Fruit fly (Drosophila melanogaster) whole organism, embryonic: Measurements from ENCODE around the gene se.

Experiments
- Asciz ChIP-seq: fragments of 200-800 bp; sonication (Bioruptor generic); optimal IDR thresholded peaks from 2 replicates; lab custom pipeline; 2017; ENCODE audit warnings: missing biosample characterization, mild to moderate bottlenecking, missing genetic modification characterization, missing genetic modification reagents
- CG10274 ChIP-seq: fragments of 200-800 bp; sonication (Bioruptor generic); optimal IDR thresholded peaks from 3 replicates; lab custom pipeline; 2017; ENCODE audit warnings: missing biosample characterization, mild to moderate bottlenecking, missing genetic modification characterization
- CG10366 ChIP-seq: fragments of 200-800 bp; sonication (Bioruptor generic); IDR thresholded peaks from 2 replicates; pipeline ENCODE4 v1.3.6; 2022; ENCODE audit warnings: missing biosample characterization, missing genetic modification characterization
- CG11247 ChIP-seq: fragments of 200-800 bp; sonication (Bioruptor generic); IDR thresholded peaks from 2 replicates; pipeline ENCODE4 v1.3.6; 2022; ENCODE audit warnings: missing biosample characterization, missing genetic modification characterization
- CG12219 ChIP-seq: fragments of 200-800 bp; sonication (Bioruptor generic); optimal IDR thresholded peaks from 3 replicates; lab custom pipeline; 2018; ENCODE audit warnings: missing biosample characterization, mild to moderate bottlenecking, missing genetic modification characterization
- CG13123 ChIP-seq: fragments of 200-800 bp; sonication (Bioruptor generic); optimal IDR thresholded peaks from 2 replicates; lab custom pipeline; 2016; ENCODE audit warnings: missing biosample characterization, missing genetic modification characterization
- CG14014 ChIP-seq: fragments of 200-800 bp; sonication (Bioruptor generic); IDR thresholded peaks from 2 replicates; pipeline ENCODE4 v1.3.6; 2022; ENCODE audit warnings: missing biosample characterization, missing genetic modification characterization
- CG16779 ChIP-seq: fragments of 200-800 bp; sonication (Bioruptor generic); IDR thresholded peaks from 2 replicates; pipeline ENCODE4 v1.3.6; 2022; ENCODE audit warnings: missing biosample characterization, missing genetic modification characterization
- CG18599 ChIP-seq: fragments of 200-800 bp; sonication (Bioruptor generic); optimal IDR thresholded peaks from 3 replicates; lab custom pipeline; 2017; ENCODE audit warnings: missing biosample characterization, missing genetic modification characterization, mild to moderate bottlenecking, moderate library complexity, missing genetic modification reagents
- CG2889 ChIP-seq: fragments of 200-800 bp; sonication (Bioruptor generic); IDR thresholded peaks from 3 replicates; pipeline ENCODE4 v1.3.6; 2022; ENCODE audit warnings: missing biosample characterization, missing genetic modification characterization
- CG30020 ChIP-seq: fragments of 200-800 bp; optimal IDR thresholded peaks from 2 replicates; lab custom pipeline; 2019; ENCODE audit warnings: missing biosample characterization, mild to moderate bottlenecking, missing genetic modification characterization, moderate library complexity
- CG30431 ChIP-seq: fragments of 200-800 bp; sonication (Bioruptor generic); optimal IDR thresholded peaks from 2 replicates; lab custom pipeline; 2017; ENCODE audit warnings: missing biosample characterization, missing genetic modification characterization
- CG33557 ChIP-seq: fragments of 200-800 bp; sonication (Bioruptor generic); optimal IDR thresholded peaks from 2 replicates; lab custom pipeline; 2019; ENCODE audit warnings: missing biosample characterization, mild to moderate bottlenecking, missing genetic modification characterization, moderate library complexity
- CG4282 ChIP-seq: fragments of 200-800 bp; sonication (Bioruptor generic); optimal IDR thresholded peaks from 2 replicates; lab custom pipeline; 2016; ENCODE audit warnings: missing biosample characterization, missing genetic modification characterization
- CG4360 ChIP-seq: fragments of 200-800 bp; sonication (Bioruptor generic); IDR thresholded peaks from 2 replicates; pipeline ENCODE4 v1.3.6; 2022; ENCODE audit warnings: missing biosample characterization, missing genetic modification characterization
- CG6654 ChIP-seq: fragments of 200-800 bp; sonication (Bioruptor generic); optimal IDR thresholded peaks from 2 replicates; lab custom pipeline; 2017; ENCODE audit warnings: missing biosample characterization, mild to moderate bottlenecking, missing genetic modification characterization
- CG7786 ChIP-seq: fragments of 200-800 bp; sonication (Bioruptor generic); optimal IDR thresholded peaks from 2 replicates; lab custom pipeline; 2016; ENCODE audit warnings: missing biosample characterization, missing genetic modification characterization
- CG7928 ChIP-seq: fragments of 200-800 bp; sonication (Bioruptor generic); optimal IDR thresholded peaks from 2 replicates; lab custom pipeline; 2017; ENCODE audit warnings: missing biosample characterization, mild to moderate bottlenecking, missing genetic modification characterization
- CG9817 ChIP-seq: fragments of 200-800 bp; sonication (Bioruptor generic); optimal IDR thresholded peaks from 2 replicates; lab custom pipeline; 2018; ENCODE audit warnings: missing biosample characterization, mild to moderate bottlenecking, missing genetic modification characterization, moderate library complexity
- Dad ChIP-seq: fragments of 200-800 bp; sonication (Bioruptor generic); optimal IDR thresholded peaks from 3 replicates; lab custom pipeline; 2016; ENCODE audit warnings: missing biosample characterization, missing genetic modification characterization
- Deaf1 ChIP-seq: fragments of 200-800 bp; optimal IDR thresholded peaks from 3 replicates; lab custom pipeline; 2019; ENCODE audit warnings: missing biosample characterization, mild to moderate bottlenecking, missing genetic modification characterization, moderate library complexity
- Dp ChIP-seq: fragments of 200-800 bp; sonication (Bioruptor generic); optimal IDR thresholded peaks from 2 replicates; lab custom pipeline; 2018; ENCODE audit warnings: missing biosample characterization, mild to moderate bottlenecking, missing genetic modification characterization, moderate library complexity
- E2f1 ChIP-seq: fragments of 200-800 bp; sonication (Bioruptor generic); IDR thresholded peaks from 2 replicates; pipeline ENCODE4 v1.3.6; 2022; ENCODE audit warnings: missing biosample characterization, missing genetic modification characterization
- HLH3B ChIP-seq: fragments of 200-800 bp; sonication (Bioruptor generic); IDR thresholded peaks from 2 replicates; pipeline ENCODE4 v1.3.6; 2022; ENCODE audit warnings: missing biosample characterization, missing genetic modification characterization
- Hmx ChIP-seq: fragments of 200-800 bp; sonication (Bioruptor generic); optimal IDR thresholded peaks from 2 replicates; lab custom pipeline; 2016; ENCODE audit warnings: missing biosample characterization, missing genetic modification characterization
- Max ChIP-seq: fragments of 200-800 bp; sonication (Bioruptor generic); optimal IDR thresholded peaks from 2 replicates; lab custom pipeline; 2016; ENCODE audit warnings: missing biosample characterization, mild to moderate bottlenecking, missing genetic modification characterization
- Meics ChIP-seq: fragments of 200-800 bp; sonication (Bioruptor generic); optimal IDR thresholded peaks from 2 replicates; lab custom pipeline; 2017; ENCODE audit warnings: missing biosample characterization, mild to moderate bottlenecking, missing genetic modification characterization
- Scr ChIP-seq: fragments of 200-800 bp; sonication (Bioruptor generic); IDR thresholded peaks from 2 replicates; pipeline ENCODE4 v1.3.6; 2022; ENCODE audit warnings: missing biosample characterization, missing genetic modification characterization; ENCODE audit not compliant: partially characterized antibody
- Side ChIP-seq: fragments of 200-800 bp; sonication (Bioruptor generic); optimal IDR thresholded peaks from 2 replicates; lab custom pipeline; 2016; ENCODE audit warnings: missing biosample characterization, missing genetic modification characterization
- Sox100B ChIP-seq: fragments of 200-800 bp; sonication (Bioruptor generic); optimal IDR thresholded peaks from 3 replicates; lab custom pipeline; 2018; ENCODE audit warnings: missing biosample characterization, mild to moderate bottlenecking, missing genetic modification characterization
- Sry-β ChIP-seq: fragments of 200-800 bp; sonication (Bioruptor generic); optimal IDR thresholded peaks from 2 replicates; lab custom pipeline; 2018; ENCODE audit warnings: missing biosample characterization, mild to moderate bottlenecking, missing genetic modification characterization, moderate library complexity
- YL-1 ChIP-seq: fragments of 200-800 bp; sonication (Bioruptor generic); optimal IDR thresholded peaks from 3 replicates; lab custom pipeline; 2017; ENCODE audit warnings: missing biosample characterization, mild to moderate bottlenecking, missing genetic modification characterization
- aop ChIP-seq: fragments of 200-800 bp; sonication (Bioruptor generic); IDR thresholded peaks from 2 replicates; pipeline ENCODE4 v1.3.6; 2022; ENCODE audit warnings: missing biosample characterization, missing genetic modification characterization
- az2 ChIP-seq: fragments of 200-800 bp; sonication (Bioruptor generic); optimal IDR thresholded peaks from 3 replicates; lab custom pipeline; 2016; ENCODE audit warnings: missing biosample characterization, missing genetic modification characterization
- crc ChIP-seq: fragments of 200-800 bp; sonication (Bioruptor generic); optimal IDR thresholded peaks from 2 replicates; lab custom pipeline; 2016; ENCODE audit warnings: missing biosample characterization, missing genetic modification characterization
- disco-r ChIP-seq: fragments of 200-800 bp; sonication (Bioruptor generic); optimal IDR thresholded peaks from 2 replicates; lab custom pipeline; 2016; ENCODE audit warnings: missing biosample characterization, missing genetic modification characterization
- esg ChIP-seq: fragments of 200-800 bp; sonication (Bioruptor generic); conservative IDR thresholded peaks from 2 replicates; pipeline ENCODE4 v1.3.6; 2022; ENCODE audit warnings: missing biosample characterization, missing genetic modification characterization
- fd64A ChIP-seq: fragments of 200-800 bp; sonication (Bioruptor generic); optimal IDR thresholded peaks from 3 replicates; lab custom pipeline; 2018; ENCODE audit warnings: missing biosample characterization, mild to moderate bottlenecking, missing genetic modification characterization
- fu2 ChIP-seq: fragments of 200-800 bp; sonication (Bioruptor generic); optimal IDR thresholded peaks from 2 replicates; lab custom pipeline; 2016; ENCODE audit warnings: missing biosample characterization, missing genetic modification characterization
- gce ChIP-seq: fragments of 200-800 bp; sonication (Bioruptor generic); IDR thresholded peaks from 3 replicates; pipeline ENCODE4 v1.3.6; 2022; ENCODE audit warnings: missing biosample characterization, missing genetic modification characterization
- gsb-n ChIP-seq: fragments of 200-800 bp; sonication (Bioruptor generic); optimal IDR thresholded peaks from 3 replicates; lab custom pipeline; 2018; ENCODE audit warnings: missing biosample characterization, mild to moderate bottlenecking, missing genetic modification characterization
- ham ChIP-seq: fragments of 200-800 bp; sonication (Bioruptor generic); IDR thresholded peaks from 2 replicates; pipeline ENCODE4 v1.3.6; 2022; ENCODE audit warnings: missing biosample characterization, missing genetic modification characterization
- hth ChIP-seq: fragments of >200 bp; optimal IDR thresholded peaks from 2 replicates; lab custom pipeline; 2017; ENCODE audit warnings: inconsistent platforms
- ind ChIP-seq: fragments of 200-800 bp; sonication (Bioruptor generic); optimal IDR thresholded peaks from 3 replicates; lab custom pipeline; 2016; ENCODE audit warnings: missing biosample characterization, missing genetic modification characterization
- lmd ChIP-seq: fragments of 200-800 bp; sonication (Bioruptor generic); IDR thresholded peaks from 2 replicates; pipeline ENCODE4 v1.3.6; 2022; ENCODE audit warnings: missing biosample characterization, missing genetic modification characterization
- lov ChIP-seq, 2 experiments: fragments of 200-800 bp in 1 of 2; fragments of >200 bp in 1 of 2; sonication (Bioruptor generic) in 1 of 2; IDR thresholded peaks in 1 of 2; optimal IDR thresholded peaks in 1 of 2; 2 replicates in 1 of 2; 3 replicates in 1 of 2; pipeline versions ENCODE4 v1.3.6 to Lab custom; 2017 to 2022; ENCODE audit warnings: missing biosample characterization in 1 of 2, missing genetic modification characterization in 1 of 2
- ranshi ChIP-seq: fragments of 200-800 bp; sonication (Bioruptor generic); IDR thresholded peaks from 2 replicates; pipeline ENCODE4 v1.3.6; 2022; ENCODE audit warnings: missing biosample characterization, missing genetic modification characterization
- row ChIP-seq: fragments of 200-800 bp; sonication (Bioruptor generic); IDR thresholded peaks from 3 replicates; pipeline ENCODE4 v1.3.6; 2022; ENCODE audit warnings: missing biosample characterization, missing genetic modification characterization
- stc ChIP-seq: fragments of 200-800 bp; sonication (Bioruptor generic); IDR thresholded peaks from 2 replicates; pipeline ENCODE4 v1.3.6; 2022; ENCODE audit warnings: missing biosample characterization, missing genetic modification characterization
- tx ChIP-seq: fragments of 200-800 bp; sonication (Bioruptor generic); optimal IDR thresholded peaks from 2 replicates; lab custom pipeline; 2016; ENCODE audit warnings: missing biosample characterization, missing genetic modification characterization
- vvl ChIP-seq: fragments of 200-800 bp; sonication (Bioruptor generic); IDR thresholded peaks from 2 replicates; pipeline ENCODE4 v1.3.6; 2022; ENCODE audit warnings: missing biosample characterization, missing genetic modification characterization

Gene se

DNA sequence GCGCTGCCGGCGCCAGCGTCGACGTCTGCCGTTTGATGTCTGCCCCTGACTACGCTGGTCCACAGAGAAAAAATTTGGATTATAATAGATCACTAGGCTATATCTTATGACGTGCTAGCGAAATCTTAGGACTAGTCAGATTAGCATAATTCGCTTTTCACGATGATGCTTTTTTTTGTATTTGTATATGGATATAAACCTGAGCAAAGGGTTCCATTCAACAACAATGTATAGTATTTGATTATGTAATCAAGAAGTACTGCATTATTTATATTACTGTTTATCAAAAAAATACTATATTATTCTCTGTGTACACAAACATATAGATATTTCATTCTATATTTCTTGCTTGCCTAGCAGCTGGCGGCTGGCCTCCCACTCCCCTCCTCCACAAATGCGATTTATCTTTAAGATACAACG, 26.8 kb downstream of the se start (continued):
- TF ChIP-seq CG10274 (GFP tag; lab: Kevin White, UChicago) (peak; percentile 72), Sox100B (peak; percentile 87), CG13123 (GFP tag; lab: Kevin White, UChicago) (peak; percentile 73), CG2889 (GFP tag; lab: Robert Waterston, UW) (peak; percentile 58; the same call in 1 of the 3 replicates), crc (peak; percentile 40), vvl (GFP tag; lab: Robert Waterston, UW) (peak; percentile 88), HLH3B (GFP tag; lab: Robert Waterston, UW) (peak; percentile 78), lov (optimal IDR thresholded peaks at IDR 0.05; lab: Kevin White, UChicago) (no peak), lov (GFP tag; IDR thresholded peaks at IDR 0.05; lab: Robert Waterston, UW) (0 out of 3 replicates have a peak, but pooled peaks have one; percentile 33), CG6654 (peak; percentile 76), Max (GFP tag; lab: Kevin White, UChicago) (peak; percentile 51), CG12219 (GFP tag; lab: Kevin White, UChicago) (peak; percentile 82), Dp (no peak), disco-r (GFP tag; lab: Kevin White, UChicago) (peak; percentile 62), Hmx (no peak), lmd (GFP tag; lab: Robert Waterston, UW) (peak; percentile 90), stc (GFP tag; lab: Robert Waterston, UW) (peak; percentile 77), Dad (GFP tag; lab: Kevin White, UChicago) (peak; percentile 46), CG7928 (GFP tag; lab: Kevin White, UChicago) (peak; percentile 71), CG10366 (peak; percentile 63), Sry-β (GFP tag; lab: Kevin White, UChicago) (no peak), az2 (peak; percentile 82), gsb-n (peak; percentile 73), aop (GFP tag; lab: Robert Waterston, UW) (no peak), Deaf1 (no peak), CG16779 (GFP tag; lab: Robert Waterston, UW) (0 out of 2 replicates have a peak, but pooled peaks have one; percentile 60), CG4282 (peak; percentile 45), CG7786 (peak; percentile 78), tx (peak; percentile 59), YL-1 (peak; percentile 52), Side (peak; percentile 60), CG30020 (tag; lab: Kevin White, UChicago) (peak; percentile 55), fu2 (GFP tag; lab: Kevin White, UChicago) (peak; percentile 61), CG14014 (GFP tag; lab: Robert Waterston, UW) (peak; percentile 79), ind (peak; percentile 81), Asciz (GFP tag; lab: Kevin White, UChicago) (peak; percentile 84), Scr (GFP tag; lab: Robert Waterston, UW) (no peak), CG18599 (peak; percentile 92), CG30431 (GFP tag; lab: Kevin White, UChicago) (peak; percentile 78), row (GFP tag; lab: Robert Waterston, UW) (peak; percentile 86), hth (lab: Kevin White, UChicago) (no peak), CG4360 (GFP tag; lab: Robert Waterston, UW) (peak; percentile 37; the same call in 1 of the 2 replicates), fd64A (peak; percentile 57), ranshi (GFP tag; lab: Robert Waterston, UW) (peak; percentile 73), Meics (GFP tag; lab: Kevin White, UChicago) (peak; percentile 92), gce (GFP tag; lab: Robert Waterston, UW) (peak; percentile 72; the same call in 1 of the 3 replicates), CG33557 (peak; percentile 39), E2f1 (peak; percentile 65), esg (GFP tag; lab: Robert Waterston, UW) (peak; percentile 82), ham (GFP tag; lab: Robert Waterston, UW) (no peak), CG11247 (GFP tag; lab: Robert Waterston, UW) (peak; percentile 61; the same call in 1 of the 2 replicates), CG9817 (tag; lab: Kevin White, UChicago) (peak; percentile 90)
